Fruit fly (Drosophila melanogaster): ENCODE data around the gene CG17010.

- TF ChIP-seq Hr96 (GFP tag; optimal IDR thresholded peaks at IDR 0.05) (peak; percentile 47), cnc (optimal IDR thresholded peaks at IDR 0.05) (no peak), tj (GFP tag; optimal IDR thresholded peaks at IDR 0.05) (peak; percentile 98)
These were observed 13.4 kb downstream of the CG17010 start for dm6 chr2L:12369612-12370011.

Measured in whole organism, adult.